Fruit fly (Drosophila melanogaster) Kc167 (cell line): ENCODE results near the gene vih.

Experiments used
- Myc ChIP-seq: fragments of >200 bp; optimal IDR thresholded peaks from 2 replicates; lab custom pipeline; 2017; ENCODE audit warnings: missing external identifiers
- Sin3A ChIP-seq: fragments of >200 bp; optimal IDR thresholded peaks from 2 replicates; lab custom pipeline; 2018; ENCODE audit warnings: missing external identifiers
- h ChIP-seq: fragments of >200 bp; optimal IDR thresholded peaks from 3 replicates; lab custom pipeline; 2018; ENCODE audit warnings: missing external identifiers
- insv ChIP-seq: fragments of >200 bp; optimal IDR thresholded peaks from 3 replicates; lab custom pipeline; 2018; ENCODE audit warnings: missing external identifiers
- psq ChIP-seq: fragments of >200 bp; optimal IDR thresholded peaks from 2 replicates; lab custom pipeline; 2017; ENCODE audit warnings: missing external identifiers
- ttk ChIP-seq: sonication (Bioruptor generic); optimal IDR thresholded peaks from 2 replicates; lab custom pipeline; 2017; ENCODE audit warnings: missing external identifiers

Gene vih

dm6 chr3L:12503865-12504650, at the start of gene vih, which contains the start of gene CG10646:
Gene vih (plus strand): TSS chr3L:12504292.
Gene CG10646 (minus strand): TSS chr3L:12503894.
- TF ChIP-seq psq (lab: Kevin White, UChicago) (no peak), ttk (lab: Kevin White, UChicago) (no peak), h (lab: Kevin White, UChicago) (no peak), insv (lab: Kevin White, UChicago) (no peak)

dm6 chr3L:12455034-12455433, 49.1 kb upstream of the vih start:
- TF ChIP-seq Sin3A (lab: Kevin White, UChicago) (no peak), psq (lab: Kevin White, UChicago) (no peak), Myc (lab: Kevin White, UChicago) (no peak), ttk (lab: Kevin White, UChicago) (no peak), insv (lab: Kevin White, UChicago) (no peak), h (lab: Kevin White, UChicago) (no peak)

dm6 chr3L:12456916-12457662, 47.0 kb upstream of the vih start:
- TF ChIP-seq insv (lab: Kevin White, UChicago): no peak
- no peak for TF ChIP-seq Sin3A (lab: Kevin White, UChicago)
- TF ChIP-seq ttk (lab: Kevin White, UChicago): no peak
- TF ChIP-seq Myc (lab: Kevin White, UChicago): no peak
- no peak for TF ChIP-seq h (lab: Kevin White, UChicago)
- TF ChIP-seq psq (lab: Kevin White, UChicago): no peak

dm6 chr3L:12461953-12462352, 42.1 kb upstream of the vih start:
- TF ChIP-seq h (lab: Kevin White, UChicago): no peak
- no peak for TF ChIP-seq ttk (lab: Kevin White, UChicago)
- TF ChIP-seq psq (lab: Kevin White, UChicago): no peak
- TF ChIP-seq insv (lab: Kevin White, UChicago): no peak
- no peak for TF ChIP-seq Myc (lab: Kevin White, UChicago)
- no peak for TF ChIP-seq Sin3A (lab: Kevin White, UChicago)

dm6 chr3L:12463580-12463979, 40.5 kb upstream of the vih start:
- TF ChIP-seq Myc (lab: Kevin White, UChicago): no peak
- TF ChIP-seq psq (lab: Kevin White, UChicago): no peak
- TF ChIP-seq Sin3A (lab: Kevin White, UChicago): no peak
- TF ChIP-seq h (lab: Kevin White, UChicago): no peak
- TF ChIP-seq insv (lab: Kevin White, UChicago): no peak
- no peak for TF ChIP-seq ttk (lab: Kevin White, UChicago)

DNA sequence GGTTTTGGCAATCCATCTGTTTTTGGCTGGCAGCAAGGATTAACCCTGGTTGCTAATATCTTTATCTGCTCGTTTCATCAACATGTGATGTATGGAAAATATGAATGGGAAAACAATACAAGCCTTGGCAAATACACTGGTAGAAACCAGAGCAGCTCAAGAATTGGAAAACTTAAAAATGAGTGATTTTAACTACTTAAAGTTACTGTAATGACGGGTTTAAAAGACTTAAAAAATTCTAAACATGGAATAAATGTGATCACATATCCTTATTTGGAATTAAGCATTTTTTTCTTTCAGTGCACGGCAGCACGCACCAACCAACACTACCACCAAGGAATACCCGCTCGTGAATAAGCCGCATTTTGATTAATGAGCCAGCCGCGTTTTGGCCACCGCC, 38.9 kb upstream of the vih start:
- TF ChIP-seq Myc (lab: Kevin White, UChicago): no peak
- no peak for TF ChIP-seq h (lab: Kevin White, UChicago)
- TF ChIP-seq insv (lab: Kevin White, UChicago): no peak
- TF ChIP-seq psq (lab: Kevin White, UChicago): no peak
- no peak for TF ChIP-seq Sin3A (lab: Kevin White, UChicago)
- TF ChIP-seq ttk (lab: Kevin White, UChicago): no peak

dm6 chr3L:12468016-12468415, 36.1 kb upstream of the vih start, which contains the start of gene eyg:
Gene eyg (minus strand): TSS chr3L:12468021.
- no peak for TF ChIP-seq Myc (lab: Kevin White, UChicago)
- TF ChIP-seq insv (lab: Kevin White, UChicago): no peak
- no peak for TF ChIP-seq psq (lab: Kevin White, UChicago)
- no peak for TF ChIP-seq h (lab: Kevin White, UChicago)
- no peak for TF ChIP-seq Sin3A (lab: Kevin White, UChicago)
- no peak for TF ChIP-seq ttk (lab: Kevin White, UChicago)

dm6 chr3L:12469684-12470083, 34.4 kb upstream of the vih start, which contains the start of gene CG32102:
Gene CG32102 (minus strand): TSS chr3L:12469784.
- TF ChIP-seq h (lab: Kevin White, UChicago): no peak
- TF ChIP-seq Myc (lab: Kevin White, UChicago): no peak
- no peak for TF ChIP-seq psq (lab: Kevin White, UChicago)
- TF ChIP-seq ttk (lab: Kevin White, UChicago): no peak
- no peak for TF ChIP-seq insv (lab: Kevin White, UChicago)
- no peak for TF ChIP-seq Sin3A (lab: Kevin White, UChicago)

DNA sequence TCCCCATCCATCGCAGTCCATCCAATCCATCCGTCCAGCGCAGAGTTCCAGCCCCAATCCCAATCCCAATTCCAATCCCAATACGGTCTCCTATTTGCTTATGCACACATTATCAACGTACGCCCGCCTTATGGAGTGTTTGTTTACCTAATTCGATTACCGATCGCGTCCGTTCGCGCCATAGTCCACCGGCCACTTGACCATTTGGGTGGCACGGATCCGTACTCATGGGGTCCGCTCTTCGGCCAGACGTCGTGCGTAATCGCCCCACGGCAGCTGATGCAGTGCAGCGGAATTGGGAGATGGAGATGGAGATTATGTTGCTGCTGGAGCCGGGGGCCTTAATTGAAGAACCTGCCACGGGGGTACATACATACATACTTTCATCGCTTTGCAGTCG, 33.6 kb upstream of the vih start:
- TF ChIP-seq Sin3A (lab: Kevin White, UChicago): no peak
- no peak for TF ChIP-seq insv (lab: Kevin White, UChicago)
- no peak for TF ChIP-seq ttk (lab: Kevin White, UChicago)
- TF ChIP-seq h (lab: Kevin White, UChicago): no peak
- no peak for TF ChIP-seq psq (lab: Kevin White, UChicago)
- no peak for TF ChIP-seq Myc (lab: Kevin White, UChicago)

dm6 chr3L:12471471-12471978, 32.6 kb upstream of the vih start, which contains the start of gene CG10616:
Gene CG10616 (plus strand): TSS chr3L:12471728.
- TF ChIP-seq Sin3A (lab: Kevin White, UChicago) (no peak), Myc (lab: Kevin White, UChicago) (no peak), insv (lab: Kevin White, UChicago) (no peak), ttk (lab: Kevin White, UChicago) (no peak), h (lab: Kevin White, UChicago) (no peak), psq (lab: Kevin White, UChicago) (no peak)
